Fruit fly (Drosophila melanogaster): ENCODE results near the gene AdamTS-B.

The AdamTS-B gene

dm6 chrX:5737157-5737556 is 38.8 kb downstream of the AdamTS-B start:
- TF ChIP-seq CG12605 (GFP tag; IDR thresholded peaks at IDR 0.05) (0 out of 2 replicates have a peak, but pooled peaks have one; percentile 17), CG10348 (GFP tag; IDR thresholded peaks at IDR 0.05) (0 out of 2 replicates have a peak, but pooled peaks have one; percentile 37), CG15710 (tag; optimal IDR thresholded peaks at IDR 0.05) (peak; percentile 7), CG9948 (tag; optimal IDR thresholded peaks at IDR 0.05) (peak; percentile 10), Pif1A (GFP tag; optimal IDR thresholded peaks at IDR 0.05) (no peak), CG32121 (GFP tag; IDR thresholded peaks at IDR 0.05) (peak; percentile 72), fd96Ca (GFP tag; IDR thresholded peaks at IDR 0.05) (peak; percentile 76; the same call in 2 of the 3 replicates), CG17806 (tag; optimal IDR thresholded peaks at IDR 0.05) (no peak), rn (GFP tag; IDR thresholded peaks at IDR 0.05) (peak; percentile 56; the same call in 1 of the 2 replicates), gl (tag; optimal IDR thresholded peaks at IDR 0.05) (no peak), Ets98B (GFP tag; IDR thresholded peaks at IDR 0.05) (peak; percentile 64), CG14655 (GFP tag; optimal IDR thresholded peaks at IDR 0.05) (no peak), EcR (GFP tag; optimal IDR thresholded peaks at IDR 0.05) (no peak), CG8301 (tag; optimal IDR thresholded peaks at IDR 0.05) (no peak), D1 (tag; optimal IDR thresholded peaks at IDR 0.05) (no peak), CG4496 (GFP tag; IDR thresholded peaks at IDR 0.05) (peak; percentile 85), Pif1B (GFP tag; optimal IDR thresholded peaks at IDR 0.05) (no peak), CG34367 (tag; optimal IDR thresholded peaks at IDR 0.05) (no peak), Snoo (tag; optimal IDR thresholded peaks at IDR 0.05) (no peak), CG8159 (tag; optimal IDR thresholded peaks at IDR 0.05) (peak; percentile 26), CG13204 (GFP tag; optimal IDR thresholded peaks at IDR 0.05) (peak; percentile 95)

- TF ChIP-seq CG12605 (GFP tag; IDR thresholded peaks at IDR 0.05), result peak; percentile 22; the same call in 1 of the 2 replicates
- TF ChIP-seq rn (GFP tag; IDR thresholded peaks at IDR 0.05), result no peak
- TF ChIP-seq CG4496 (GFP tag; IDR thresholded peaks at IDR 0.05), result no peak
- TF ChIP-seq D1 (tag; optimal IDR thresholded peaks at IDR 0.05), result no peak
- TF ChIP-seq Pif1B (GFP tag; optimal IDR thresholded peaks at IDR 0.05), result peak; percentile 1
- TF ChIP-seq Ets98B (GFP tag; IDR thresholded peaks at IDR 0.05), result peak; percentile 45
- no peak for TF ChIP-seq CG9948 (tag; optimal IDR thresholded peaks at IDR 0.05)
- peak; percentile 33; the same call in 1 of the 2 replicates for TF ChIP-seq CG32121 (GFP tag; IDR thresholded peaks at IDR 0.05)
- peak; percentile 23; the same call in 1 of the 3 replicates for TF ChIP-seq fd96Ca (GFP tag; IDR thresholded peaks at IDR 0.05)
- TF ChIP-seq CG13204 (GFP tag; optimal IDR thresholded peaks at IDR 0.05), result no peak
- no peak for TF ChIP-seq CG15710 (tag; optimal IDR thresholded peaks at IDR 0.05)
- peak; percentile 18 for TF ChIP-seq CG14655 (GFP tag; optimal IDR thresholded peaks at IDR 0.05)
- peak; percentile 6 for TF ChIP-seq Pif1A (GFP tag; optimal IDR thresholded peaks at IDR 0.05)
- no peak for TF ChIP-seq gl (tag; optimal IDR thresholded peaks at IDR 0.05)
- TF ChIP-seq Snoo (tag; optimal IDR thresholded peaks at IDR 0.05), result no peak
These were observed 39.4 kb downstream of the AdamTS-B start, which contains the start of gene Snx27 for dm6 chrX:5737676-5738220. Gene Snx27 (minus strand): TSS chrX:5738031.

dm6 chrX:5741625-5742024 is 43.3 kb downstream of the AdamTS-B start:
- TF ChIP-seq fd96Ca (GFP tag; IDR thresholded peaks at IDR 0.05) (no peak), Ets98B (GFP tag; IDR thresholded peaks at IDR 0.05) (no peak), CG12605 (GFP tag; IDR thresholded peaks at IDR 0.05) (no peak), CG15710 (tag; optimal IDR thresholded peaks at IDR 0.05) (no peak), CG32121 (GFP tag; IDR thresholded peaks at IDR 0.05) (no peak), CG4496 (GFP tag; IDR thresholded peaks at IDR 0.05) (no peak)

dm6 chrX:5744277-5744846 is 46.0 kb downstream of the AdamTS-B start:
- TF ChIP-seq rn (GFP tag; IDR thresholded peaks at IDR 0.05) (no peak), CG17806 (tag; optimal IDR thresholded peaks at IDR 0.05) (no peak), CG32121 (GFP tag; IDR thresholded peaks at IDR 0.05) (no peak), CG8159 (tag; optimal IDR thresholded peaks at IDR 0.05) (no peak), Pif1A (GFP tag; optimal IDR thresholded peaks at IDR 0.05) (no peak), CG34367 (tag; optimal IDR thresholded peaks at IDR 0.05) (no peak), CG4496 (GFP tag; IDR thresholded peaks at IDR 0.05) (no peak), CG14655 (GFP tag; optimal IDR thresholded peaks at IDR 0.05) (no peak), CG8301 (tag; optimal IDR thresholded peaks at IDR 0.05) (no peak), CG13204 (GFP tag; optimal IDR thresholded peaks at IDR 0.05) (no peak), CG10348 (GFP tag; IDR thresholded peaks at IDR 0.05) (no peak), CG9948 (tag; optimal IDR thresholded peaks at IDR 0.05) (no peak), gl (tag; optimal IDR thresholded peaks at IDR 0.05) (no peak), CG15710 (tag; optimal IDR thresholded peaks at IDR 0.05) (no peak), CG12605 (GFP tag; IDR thresholded peaks at IDR 0.05) (no peak), EcR (GFP tag; optimal IDR thresholded peaks at IDR 0.05) (no peak)

- TF ChIP-seq CG8159 (tag; optimal IDR thresholded peaks at IDR 0.05) (no peak), CG14655 (GFP tag; optimal IDR thresholded peaks at IDR 0.05) (peak; percentile 21), Snoo (tag; optimal IDR thresholded peaks at IDR 0.05) (no peak), D1 (tag; optimal IDR thresholded peaks at IDR 0.05) (no peak), CG34367 (tag; optimal IDR thresholded peaks at IDR 0.05) (no peak), gl (tag; optimal IDR thresholded peaks at IDR 0.05) (no peak), EcR (GFP tag; optimal IDR thresholded peaks at IDR 0.05) (peak; percentile 46), Ets98B (GFP tag; IDR thresholded peaks at IDR 0.05) (peak; percentile 37; the same call in 1 of the 2 replicates), rn (GFP tag; IDR thresholded peaks at IDR 0.05) (no peak), Pif1B (GFP tag; optimal IDR thresholded peaks at IDR 0.05) (peak; percentile 15), CG4496 (GFP tag; IDR thresholded peaks at IDR 0.05) (peak; percentile 42; the same call in 1 of the 3 replicates), CG10348 (GFP tag; IDR thresholded peaks at IDR 0.05) (no peak), Pif1A (GFP tag; optimal IDR thresholded peaks at IDR 0.05) (no peak), CG8301 (tag; optimal IDR thresholded peaks at IDR 0.05) (peak; percentile 20), CG17806 (tag; optimal IDR thresholded peaks at IDR 0.05) (no peak), CG12605 (GFP tag; IDR thresholded peaks at IDR 0.05) (no peak), CG13204 (GFP tag; optimal IDR thresholded peaks at IDR 0.05) (no peak), fd96Ca (GFP tag; IDR thresholded peaks at IDR 0.05) (peak; percentile 64; the same call in 2 of the 3 replicates), CG32121 (GFP tag; IDR thresholded peaks at IDR 0.05) (0 out of 2 replicates have a peak, but pooled peaks have one; percentile 13), CG15710 (tag; optimal IDR thresholded peaks at IDR 0.05) (no peak), CG9948 (tag; optimal IDR thresholded peaks at IDR 0.05) (no peak)
These were observed 46.8 kb downstream of the AdamTS-B start for dm6 chrX:5744992-5745732.

Measured in whole organism, pupa.